Fruit fly (Drosophila melanogaster): ENCODE data around the gene Efa6.

Gene Efa6

dm6 chr3R:22639239-22639858 is 51.8 kb downstream of the Efa6 start, which contains the start of the genes loco and wake (continued):
- peak; percentile 49 for TF ChIP-seq CG15514 (GFP tag; optimal IDR thresholded peaks at IDR 0.05)
- no peak for TF ChIP-seq sr (GFP tag; IDR thresholded peaks at IDR 0.05)
- 0 out of 2 replicates have a peak, but pooled peaks have one; percentile 4 for TF ChIP-seq CG6272 (GFP tag; IDR thresholded peaks at IDR 0.05)
- TF ChIP-seq Abd-B (GFP tag; optimal IDR thresholded peaks at IDR 0.05), result no peak
- peak; percentile 76 for TF ChIP-seq CG8290 (GFP tag; optimal IDR thresholded peaks at IDR 0.05)
- TF ChIP-seq CG8290 (tag; optimal IDR thresholded peaks at IDR 0.05), result peak; percentile 2 to 45
- TF ChIP-seq bcd (GFP tag; optimal IDR thresholded peaks at IDR 0.05), result no peak
- TF ChIP-seq mld (GFP tag; IDR thresholded peaks at IDR 0.05; ENCODE audit: partially characterized antibody), result peak; percentile 84; the same call in 2 of the 3 replicates
- no peak for TF ChIP-seq jing (GFP tag; optimal IDR thresholded peaks at IDR 0.05)
- TF ChIP-seq CG17612 (GFP tag; IDR thresholded peaks at IDR 0.05), result no peak
- no peak for TF ChIP-seq slou (GFP tag; optimal IDR thresholded peaks at IDR 0.05)
- TF ChIP-seq Mrtf (GFP tag; IDR thresholded peaks at IDR 0.05), result no peak
- no peak for TF ChIP-seq CG4424 (GFP tag; optimal IDR thresholded peaks at IDR 0.05)
- TF ChIP-seq insv (GFP tag; optimal IDR thresholded peaks at IDR 0.05), result peak in 1 of 2 experiments; percentile 39
- no peak for TF ChIP-seq ap (GFP tag; IDR thresholded peaks at IDR 0.05)
- TF ChIP-seq CG9215 (GFP tag; IDR thresholded peaks at IDR 0.05), result no peak
- no peak for TF ChIP-seq CG7372 (GFP tag; IDR thresholded peaks at IDR 0.05)
- TF ChIP-seq Max (GFP tag; optimal IDR thresholded peaks at IDR 0.05), result no peak
- TF ChIP-seq CG4820 (GFP tag; optimal IDR thresholded peaks at IDR 0.05), result no peak
- no peak for TF ChIP-seq CG1529 (GFP tag; optimal IDR thresholded peaks at IDR 0.05)
- TF ChIP-seq CG8924 (tag; optimal IDR thresholded peaks at IDR 0.05), result no peak
- no peak for TF ChIP-seq CG4282 (GFP tag; optimal IDR thresholded peaks at IDR 0.05)
- no peak for TF ChIP-seq Asciz (GFP tag; optimal IDR thresholded peaks at IDR 0.05)
- TF ChIP-seq tll (GFP tag; optimal IDR thresholded peaks at IDR 0.05), result no peak
- TF ChIP-seq bab2 (GFP tag; optimal IDR thresholded peaks at IDR 0.05), result no peak
- peak; percentile 82 for TF ChIP-seq Bgb (GFP tag; IDR thresholded peaks at IDR 0.05; ENCODE audit: partially characterized antibody)
- peak; percentile 95 for TF ChIP-seq unc-4 (GFP tag; IDR thresholded peaks at IDR 0.05; ENCODE audit: partially characterized antibody)
- no peak for TF ChIP-seq Gsc (GFP tag; IDR thresholded peaks at IDR 0.05)
- no peak for TF ChIP-seq klu (GFP tag; IDR thresholded peaks at IDR 0.05)
- no peak for TF ChIP-seq CG34422 (GFP tag; IDR thresholded peaks at IDR 0.05)
- TF ChIP-seq Vsx1 (GFP tag; optimal IDR thresholded peaks at IDR 0.05), result no peak
- no peak for TF ChIP-seq CG10543 (GFP tag; optimal IDR thresholded peaks at IDR 0.05)
- TF ChIP-seq CG6654 (GFP tag; optimal IDR thresholded peaks at IDR 0.05), result no peak
- no peak for TF ChIP-seq CG31441 (GFP tag; IDR thresholded peaks at IDR 0.05)
- no peak for TF ChIP-seq CG10654 (GFP tag; optimal IDR thresholded peaks at IDR 0.05)
- TF ChIP-seq CG17385 (GFP tag; optimal IDR thresholded peaks at IDR 0.05), result no peak
- no peak for TF ChIP-seq p53 (GFP tag; optimal IDR thresholded peaks at IDR 0.05)
- TF ChIP-seq HLH54F (GFP tag; optimal IDR thresholded peaks at IDR 0.05), result peak; percentile 11
- TF ChIP-seq CG8478 (optimal IDR thresholded peaks at IDR 0.05), result peak; percentile 12
- TF ChIP-seq trem (tag; optimal IDR thresholded peaks at IDR 0.05), result peak; percentile 79
- no peak for TF ChIP-seq CG32532 (GFP tag; IDR thresholded peaks at IDR 0.05)
- TF ChIP-seq pita (GFP tag; optimal IDR thresholded peaks at IDR 0.05), result no peak
- no peak for TF ChIP-seq Hr78 (GFP tag; optimal IDR thresholded peaks at IDR 0.05)
- no peak for TF ChIP-seq CG34376 (GFP tag; optimal IDR thresholded peaks at IDR 0.05)
- peak; percentile 32 for TF ChIP-seq kni (GFP tag; optimal IDR thresholded peaks at IDR 0.05)
- no peak for TF ChIP-seq toy (GFP tag; IDR thresholded peaks at IDR 0.05)
- no peak for TF ChIP-seq Lpt (GFP tag; optimal IDR thresholded peaks at IDR 0.05)
- no peak for TF ChIP-seq dysf (GFP tag; IDR thresholded peaks at IDR 0.05)
- TF ChIP-seq D19B (GFP tag; optimal IDR thresholded peaks at IDR 0.05), result no peak
- no peak for TF ChIP-seq al (GFP tag; IDR thresholded peaks at IDR 0.05)
- peak; percentile 3; the same call in 1 of the 2 replicates for TF ChIP-seq NFAT (GFP tag; IDR thresholded peaks at IDR 0.05)
